Worm (Caenorhabditis elegans): ENCODE data around the gene cyp-33C1.

ce11 chrV:2191122-2191521 lies 11.8 kb downstream of the cyp-33C1 start, which contains the start of gene srbc-42:
- TF ChIP-seq sem-2 (GFP tag; optimal IDR thresholded peaks at IDR 0.05) (no peak), lin-13 (tag; optimal IDR thresholded peaks at IDR 0.05) (no peak), unc-62 (GFP tag; optimal IDR thresholded peaks at IDR 0.05) (no peak), blmp-1 (tag; optimal IDR thresholded peaks at IDR 0.05) (no peak)
